Worm (Caenorhabditis elegans): Measurements from ENCODE around the gene mpst-1.

mpst-1 gene

ce11 chrV:11801076-11801849, 25.6 kb downstream of the mpst-1 start (continued):
- TF ChIP-seq unc-130 (tag; optimal IDR thresholded peaks at IDR 0.05) = peak; percentile 8
- TF ChIP-seq ama-1 (optimal IDR thresholded peaks at IDR 0.05) = no peak
- no peak for TF ChIP-seq sptf-1 (tag; optimal IDR thresholded peaks at IDR 0.05)
- no peak for TF ChIP-seq tlp-1 (tag; optimal IDR thresholded peaks at IDR 0.05)
- TF ChIP-seq lin-13 (GFP tag; optimal IDR thresholded peaks at IDR 0.05) = no peak
- peak; percentile 9 to 74 for TF ChIP-seq lsy-2 (tag; optimal IDR thresholded peaks at IDR 0.05)
- TF ChIP-seq lin-35 (GFP tag; optimal IDR thresholded peaks at IDR 0.05) = peak in 1 of 2 experiments; percentile 13
- TF ChIP-seq zag-1 (tag; optimal IDR thresholded peaks at IDR 0.05) = no peak
- TF ChIP-seq tbx-2 (tag; optimal IDR thresholded peaks at IDR 0.05) = peak; percentile 77
- TF ChIP-seq nhr-85 (tag) = peak; percentile 92

ce11 chrV:11800486-11800885, 26.4 kb downstream of the mpst-1 start:
- TF ChIP-seq nhr-20 (tag; optimal IDR thresholded peaks at IDR 0.05) (peak; percentile 78), tbx-2 (tag; optimal IDR thresholded peaks at IDR 0.05) (peak; percentile 21), nhr-19 (GFP tag; conservative IDR thresholded peaks at IDR 0.05) (peak; percentile 26), elt-3 (tag; optimal IDR thresholded peaks at IDR 0.05) (peak in 2 of 6 experiments; percentile 9 to 36), nhr-71 (tag; optimal IDR thresholded peaks at IDR 0.05) (peak; percentile 34), fos-1 (tag; optimal IDR thresholded peaks at IDR 0.05) (no peak), pqm-1 (tag; optimal IDR thresholded peaks at IDR 0.05) (no peak), xbp-1 (tag; optimal IDR thresholded peaks at IDR 0.05) (no peak), aly-2 (tag; optimal IDR thresholded peaks at IDR 0.05) (no peak), nhr-85 (tag) (peak; percentile 76), lsy-2 (tag; optimal IDR thresholded peaks at IDR 0.05) (peak in 1 of 2 experiments; percentile 11), grh-1 (GFP tag; IDR thresholded peaks at IDR 0.05) (peak; percentile 24; the same call in 1 of the 2 replicates)

- peak; percentile 78 for TF ChIP-seq tbx-2 (tag; optimal IDR thresholded peaks at IDR 0.05)
- TF ChIP-seq sox-4 (tag; optimal IDR thresholded peaks at IDR 0.05) = no peak
- TF ChIP-seq elt-3 (tag; optimal IDR thresholded peaks at IDR 0.05) = peak in 5 of 6 experiments; percentile 21 to 91 (median 48)
- peak; percentile 58; the same call in 1 of the 2 replicates for TF ChIP-seq mab-9 (GFP tag; IDR thresholded peaks at IDR 0.05)
- TF ChIP-seq ceh-8 (GFP tag; optimal IDR thresholded peaks at IDR 0.05) = no peak
- peak; percentile 32 for TF ChIP-seq xbp-1 (tag; optimal IDR thresholded peaks at IDR 0.05)
- peak; percentile 46 for TF ChIP-seq C16A3.4 (tag; optimal IDR thresholded peaks at IDR 0.05)
- TF ChIP-seq lir-3 (tag; optimal IDR thresholded peaks at IDR 0.05; ENCODE audit: poor library complexity) = peak; percentile 41
- no peak for TF ChIP-seq unc-62 (GFP tag; optimal IDR thresholded peaks at IDR 0.05)
- TF ChIP-seq ces-1 (GFP tag; optimal IDR thresholded peaks at IDR 0.05) = no peak
- no peak for TF ChIP-seq ceh-63 (GFP tag; optimal IDR thresholded peaks at IDR 0.05)
- no peak for TF ChIP-seq tlp-1 (tag; optimal IDR thresholded peaks at IDR 0.05)
- peak; percentile 23 for TF ChIP-seq swsn-7 (tag; optimal IDR thresholded peaks at IDR 0.05)
- TF ChIP-seq nhr-28 (tag; optimal IDR thresholded peaks at IDR 0.05) = no peak
- peak; percentile 76 for TF ChIP-seq snu-23 (GFP tag; optimal IDR thresholded peaks at IDR 0.05)
- no peak for TF ChIP-seq mef-2 (tag; optimal IDR thresholded peaks at IDR 0.05)
- TF ChIP-seq fkh-4 (tag; optimal IDR thresholded peaks at IDR 0.05; ENCODE audit: borderline replicate concordance) = no peak
- peak; percentile 38 for TF ChIP-seq irx-1 (tag; optimal IDR thresholded peaks at IDR 0.05)
- TF ChIP-seq nhr-20 (tag; optimal IDR thresholded peaks at IDR 0.05) = peak; percentile 94
- TF ChIP-seq snpc-4 (tag; optimal IDR thresholded peaks at IDR 0.05) = no peak
- no peak for TF ChIP-seq ceh-90 (tag; optimal IDR thresholded peaks at IDR 0.05)
- peak; percentile 56 for TF ChIP-seq vab-15 (tag; optimal IDR thresholded peaks at IDR 0.05)
- no peak for TF ChIP-seq nhr-77 (tag; optimal IDR thresholded peaks at IDR 0.05)
- peak; percentile 24 for TF ChIP-seq jun-1 (tag; optimal IDR thresholded peaks at IDR 0.05)
- TF ChIP-seq aha-1 (tag; optimal IDR thresholded peaks at IDR 0.05) = no peak
- peak; percentile 82 for TF ChIP-seq nhr-19 (GFP tag; conservative IDR thresholded peaks at IDR 0.05)
- no peak for TF ChIP-seq ets-5 (GFP tag; IDR thresholded peaks at IDR 0.05)
- peak; percentile 93 for TF ChIP-seq nhr-71 (tag; optimal IDR thresholded peaks at IDR 0.05)
- peak in 1 of 2 experiments; percentile 71 for TF ChIP-seq lin-35 (GFP tag; optimal IDR thresholded peaks at IDR 0.05)
- peak in 1 of 2 experiments; percentile 36 for TF ChIP-seq egl-27 (tag; optimal IDR thresholded peaks at IDR 0.05)
- TF ChIP-seq lsy-2 (tag; optimal IDR thresholded peaks at IDR 0.05) = peak; percentile 21 to 53
- peak; percentile 41 for TF ChIP-seq lin-13 (GFP tag; optimal IDR thresholded peaks at IDR 0.05)
- no peak for TF ChIP-seq sptf-1 (tag; optimal IDR thresholded peaks at IDR 0.05)
- peak; percentile 99 for TF ChIP-seq nhr-85 (tag)
- TF ChIP-seq lin-14 (GFP tag; optimal IDR thresholded peaks at IDR 0.05) = peak; percentile 89
- peak; percentile 76 for TF ChIP-seq grh-1 (GFP tag; IDR thresholded peaks at IDR 0.05)
- peak in 1 of 2 experiments; percentile 96 for TF ChIP-seq mdl-1 (tag; optimal IDR thresholded peaks at IDR 0.05)
- peak; percentile 80 for TF ChIP-seq blmp-1 (tag; optimal IDR thresholded peaks at IDR 0.05)
- TF ChIP-seq unc-130 (tag; optimal IDR thresholded peaks at IDR 0.05) = peak; percentile 49
- peak; percentile 76 for TF ChIP-seq nhr-47 (tag; optimal IDR thresholded peaks at IDR 0.05)
Measured at ce11 chrV:11799252-11799822, 27.5 kb downstream of the mpst-1 start.
